Worm (Caenorhabditis elegans) whole organism, early embryonic: ENCODE data around the gene M106.7.

Experiments used
- B0310.2 ChIP-seq: sonication (generic microtip); optimal IDR thresholded peaks from 2 replicates; lab custom pipeline; 2016; ENCODE audit warnings: mild to moderate bottlenecking, missing genetic modification characterization, missing compliant biosample characterization
- F13C5.2 ChIP-seq: sonication (generic microtip); optimal IDR thresholded peaks from 2 replicates; lab custom pipeline; 2017; ENCODE audit warnings: mild to moderate bottlenecking, missing genetic modification characterization, inconsistent platforms, missing compliant biosample characterization
- ama-1 ChIP-seq: fragments of 150-350 bp; optimal IDR thresholded peaks from 2 replicates; lab custom pipeline; 2014
- ceh-36 ChIP-seq: sonication (generic microtip); optimal IDR thresholded peaks from 2 replicates; lab custom pipeline; 2016; ENCODE audit warnings: missing genetic modification characterization, inconsistent platforms, missing compliant biosample characterization
- ets-7 ChIP-seq: sonication (generic microtip); optimal IDR thresholded peaks from 2 replicates; lab custom pipeline; 2016; ENCODE audit warnings: missing genotype, missing genetic modification characterization, missing compliant biosample characterization
- flt-1 ChIP-seq: fragments of 200-800 bp; sonication (Bioruptor generic); IDR thresholded peaks from 2 replicates; pipeline ENCODE4 v1.3.6; 2022; ENCODE audit warnings: missing genetic modification characterization, missing compliant biosample characterization
- scrt-1 ChIP-seq: fragments of 200-800 bp; sonication (Bioruptor generic); IDR thresholded peaks from 2 replicates; pipeline ENCODE4 v1.3.6; 2022; ENCODE audit warnings: missing genetic modification characterization, missing compliant biosample characterization
- tbx-37 ChIP-seq: fragments of 200-800 bp; sonication (Bioruptor generic); conservative IDR thresholded peaks from 2 replicates; pipeline ENCODE4 v1.3.6; 2022; ENCODE audit warnings: missing genetic modification reagents, missing genetic modification characterization, missing compliant biosample characterization

- TF ChIP-seq B0310.2 (tag; lab: Kevin White, UChicago) (no peak), ceh-36 (tag; lab: Kevin White, UChicago) (no peak), flt-1 (no peak), tbx-37 (GFP tag; lab: Robert Waterston, UW) (no peak), F13C5.2 (no peak), ama-1 (lab: Kevin White, UChicago) (no peak), ets-7 (no peak), scrt-1 (no peak)
Observed at ce11 chrII:10870698-10871097, 13.7 kb upstream of the M106.7 start.
